Worm (Caenorhabditis elegans): ENCODE data around the gene cmk-1.

cmk-1 gene

DNA sequence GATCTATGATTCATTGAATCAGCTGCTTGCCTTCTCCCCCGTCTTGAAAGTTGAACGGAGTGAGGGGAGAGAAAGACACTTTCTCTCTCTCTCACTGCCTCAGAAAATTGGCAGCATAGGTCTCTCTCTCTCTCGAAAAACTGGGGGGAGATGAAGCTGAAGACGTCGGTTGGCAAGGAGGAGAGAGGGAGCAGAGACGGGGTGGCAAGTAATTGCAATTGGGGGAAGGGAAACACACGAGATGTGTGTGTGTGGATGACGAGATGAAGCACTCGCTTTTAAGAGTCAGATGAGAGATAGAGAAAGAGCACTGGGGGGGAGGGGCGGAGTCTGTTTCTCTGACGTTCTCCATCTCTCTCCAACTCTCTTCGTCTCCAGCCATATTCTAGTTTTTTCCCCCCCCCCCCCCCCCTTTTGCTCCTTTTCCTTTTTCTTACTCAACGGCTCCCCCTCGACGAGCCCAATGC lies at the start of gene cmk-1:
Gene cmk-1 (plus strand): TSS at position 417 of the 467 bp plus-strand sequence.
- TF ChIP-seq ces-1 (GFP tag; optimal IDR thresholded peaks at IDR 0.05) = peak; percentile 38
- TF ChIP-seq fkh-8 (tag; optimal IDR thresholded peaks at IDR 0.05) = peak; percentile 97
- TF ChIP-seq lir-3 (tag; optimal IDR thresholded peaks at IDR 0.05; ENCODE audit: poor library complexity) = no peak
- peak; percentile 72 for TF ChIP-seq dsc-1 (tag; optimal IDR thresholded peaks at IDR 0.05)
- no peak for TF ChIP-seq efl-3 (GFP tag; optimal IDR thresholded peaks at IDR 0.05)
- no peak for TF ChIP-seq snpc-4 (tag; optimal IDR thresholded peaks at IDR 0.05)
- TF ChIP-seq ztf-4 (tag; optimal IDR thresholded peaks at IDR 0.05) = peak; percentile 46
- peak; percentile 40 for TF ChIP-seq xbp-1 (tag; optimal IDR thresholded peaks at IDR 0.05)
- TF ChIP-seq nhr-85 (tag) = no peak
- TF ChIP-seq unc-30 (tag; optimal IDR thresholded peaks at IDR 0.05) = no peak
- peak; percentile 41 for TF ChIP-seq pax-3 (tag; optimal IDR thresholded peaks at IDR 0.05)
- TF ChIP-seq sptf-1 (tag; optimal IDR thresholded peaks at IDR 0.05) = no peak
- peak; percentile 29 to 36 for TF ChIP-seq efl-1 (optimal IDR thresholded peaks at IDR 0.05)
- no peak for TF ChIP-seq efl-1 (GFP tag; optimal IDR thresholded peaks at IDR 0.05 in 1 of 2)
- no peak for TF ChIP-seq Y116A8C.19 (tag; optimal IDR thresholded peaks at IDR 0.05; ENCODE audit: borderline replicate concordance)
- peak; percentile 28 for TF ChIP-seq fos-1 (tag; optimal IDR thresholded peaks at IDR 0.05)
- TF ChIP-seq rnt-1 (tag; optimal IDR thresholded peaks at IDR 0.05) = peak; percentile 62
- no peak for TF ChIP-seq irx-1 (tag; optimal IDR thresholded peaks at IDR 0.05)
- no peak for TF ChIP-seq ama-1 (optimal IDR thresholded peaks at IDR 0.05)
- TF ChIP-seq nhr-84 (tag; optimal IDR thresholded peaks at IDR 0.05) = no peak
- no peak for TF ChIP-seq aly-2 (tag; optimal IDR thresholded peaks at IDR 0.05)
- no peak for TF ChIP-seq ceh-90 (tag; optimal IDR thresholded peaks at IDR 0.05)
- no peak for TF ChIP-seq hlh-4 (tag; optimal IDR thresholded peaks at IDR 0.05)
- no peak for TF ChIP-seq sup-37 (GFP tag; optimal IDR thresholded peaks at IDR 0.05)
- TF ChIP-seq nhr-47 (tag; optimal IDR thresholded peaks at IDR 0.05) = peak; percentile 79
- TF ChIP-seq nhr-28 (tag; optimal IDR thresholded peaks at IDR 0.05) = no peak
- peak; percentile 77 for TF ChIP-seq egl-13 (tag; optimal IDR thresholded peaks at IDR 0.05)
- peak; percentile 61 for TF ChIP-seq fkh-10 (GFP tag; optimal IDR thresholded peaks at IDR 0.05)
- TF ChIP-seq ceh-63 (GFP tag; optimal IDR thresholded peaks at IDR 0.05) = no peak
- peak; percentile 66 for TF ChIP-seq snu-23 (GFP tag; optimal IDR thresholded peaks at IDR 0.05)
- no peak for TF ChIP-seq nhr-76 (tag; optimal IDR thresholded peaks at IDR 0.05)
- peak in 1 of 3 experiments; percentile 21 for TF ChIP-seq dpl-1 (GFP tag; optimal IDR thresholded peaks at IDR 0.05)
- TF ChIP-seq skn-1 (tag; optimal IDR thresholded peaks at IDR 0.05) = no peak
- peak; percentile 75 for TF ChIP-seq tbx-2 (tag; optimal IDR thresholded peaks at IDR 0.05)
- TF ChIP-seq elt-3 (tag; optimal IDR thresholded peaks at IDR 0.05) = no peak
- TF ChIP-seq mab-9 (GFP tag; IDR thresholded peaks at IDR 0.05) = no peak
- TF ChIP-seq lin-15B (tag; optimal IDR thresholded peaks at IDR 0.05) = no peak
- no peak for TF ChIP-seq nhr-11 (tag; optimal IDR thresholded peaks at IDR 0.05)
- TF ChIP-seq nhr-237 (tag; optimal IDR thresholded peaks at IDR 0.05) = no peak
- TF ChIP-seq C34B4.2 (tag; optimal IDR thresholded peaks at IDR 0.05) = no peak
- TF ChIP-seq unc-62 (GFP tag; optimal IDR thresholded peaks at IDR 0.05) = no peak
- TF ChIP-seq unc-98 (GFP tag; IDR thresholded peaks at IDR 0.05) = no peak
- TF ChIP-seq sox-4 (tag; optimal IDR thresholded peaks at IDR 0.05) = peak; percentile 24
- TF ChIP-seq swsn-7 (tag; optimal IDR thresholded peaks at IDR 0.05) = peak; percentile 73
- TF ChIP-seq zip-4 (GFP tag; optimal IDR thresholded peaks at IDR 0.05) = no peak
- no peak for TF ChIP-seq tlp-1 (tag; optimal IDR thresholded peaks at IDR 0.05)
- no peak for TF ChIP-seq hpl-2 (GFP tag; optimal IDR thresholded peaks at IDR 0.05)
- no peak for TF ChIP-seq pqm-1 (tag; optimal IDR thresholded peaks at IDR 0.05)
- TF ChIP-seq fkh-4 (tag; optimal IDR thresholded peaks at IDR 0.05; ENCODE audit: borderline replicate concordance) = no peak
- TF ChIP-seq lin-39 (tag; optimal IDR thresholded peaks at IDR 0.05) = no peak
- TF ChIP-seq mef-2 (tag; optimal IDR thresholded peaks at IDR 0.05) = no peak
- peak; percentile 36 for TF ChIP-seq nhr-19 (GFP tag; conservative IDR thresholded peaks at IDR 0.05)
- no peak for TF ChIP-seq blmp-1 (tag; optimal IDR thresholded peaks at IDR 0.05)
- TF ChIP-seq jun-1 (tag; optimal IDR thresholded peaks at IDR 0.05) = no peak
- TF ChIP-seq ceh-82 (tag; optimal IDR thresholded peaks at IDR 0.05) = peak in 2 of 3 experiments; percentile 28 to 64
